Fruit fly (Drosophila melanogaster): Measurements from ENCODE around the gene Cdc6.

dm6 chr3L:8681271-8681670 is 47.4 kb upstream of the Cdc6 start:
- TF ChIP-seq CG8159 (tag; optimal IDR thresholded peaks at IDR 0.05) (no peak), CG32121 (GFP tag; IDR thresholded peaks at IDR 0.05) (no peak), CG14655 (GFP tag; optimal IDR thresholded peaks at IDR 0.05) (no peak), EcR (GFP tag; optimal IDR thresholded peaks at IDR 0.05) (peak; percentile 8), CG8301 (tag; optimal IDR thresholded peaks at IDR 0.05) (no peak), CG12605 (GFP tag; IDR thresholded peaks at IDR 0.05) (no peak), CG34367 (tag; optimal IDR thresholded peaks at IDR 0.05) (no peak), CG17806 (tag; optimal IDR thresholded peaks at IDR 0.05) (no peak), CG4496 (GFP tag; IDR thresholded peaks at IDR 0.05) (no peak), Snoo (tag; optimal IDR thresholded peaks at IDR 0.05) (no peak), D1 (tag; optimal IDR thresholded peaks at IDR 0.05) (no peak), Pif1B (GFP tag; optimal IDR thresholded peaks at IDR 0.05) (no peak)

All from whole organism, pupa.